Fruit fly (Drosophila melanogaster) whole organism: ENCODE measurements around the gene HemK1.

Experiments used
- CG8478 ChIP-seq: fragments of >200 bp; optimal IDR thresholded peaks from 2 replicates; lab custom pipeline; 2018; ENCODE audit warnings: inconsistent platforms
- Dll ChIP-seq: fragments of >200 bp; optimal IDR thresholded peaks from 2 replicates; lab custom pipeline; 2017
- EcR ChIP-seq, 2 experiments: fragments of >200 bp; optimal IDR thresholded peaks; 2 replicates each; lab custom pipeline; 2017; ENCODE audit warnings: missing biosample characterization in 2 of 2, missing genetic modification characterization in 2 of 2, missing genetic modification reagents in 2 of 2
- pan ChIP-seq: fragments of >200 bp; optimal IDR thresholded peaks from 2 replicates; lab custom pipeline; 2017
- psq ChIP-seq: fragments of >200 bp; optimal IDR thresholded peaks from 2 replicates; lab custom pipeline; 2017
- usp ChIP-seq: fragments of >200 bp; optimal IDR thresholded peaks from 2 replicates; lab custom pipeline; 2017; ENCODE audit warnings: missing biosample characterization, missing genetic modification characterization, mixed read lengths

Gene HemK1

DNA sequence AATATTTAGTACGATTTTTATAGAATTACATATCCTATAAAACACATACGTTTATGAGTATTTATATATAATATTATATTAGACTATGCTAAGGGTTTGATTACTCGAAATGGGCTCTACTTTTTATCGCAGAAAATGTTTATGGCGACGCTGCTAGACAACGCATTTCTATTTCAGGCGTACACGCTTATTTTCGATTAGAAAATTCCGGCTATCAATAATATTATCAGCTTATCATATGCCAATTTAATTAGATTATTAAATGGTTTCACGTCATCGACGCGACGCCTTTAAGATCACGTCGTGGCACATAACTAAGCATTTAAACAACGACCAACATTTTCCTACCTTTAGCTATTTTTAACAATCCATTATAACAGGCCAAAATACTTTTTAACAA lies 41.2 kb downstream of the HemK1 start:
- TF ChIP-seq CG8478 (lab: Kevin White, UChicago) (no peak), psq (lab: Kevin White, UChicago) (no peak)

dm6 chr2L:6424198-6424597 lies 43.3 kb downstream of the HemK1 start, which contains the start of gene Fic:
Gene Fic (plus strand): TSS chr2L:6424336.
- TF ChIP-seq CG8478 (lab: Kevin White, UChicago) (no peak), pan (lab: Kevin White, UChicago) (no peak), usp (no peak), Dll (lab: Kevin White, UChicago) (no peak)

dm6 chr2L:6423148-6423547 lies 44.4 kb downstream of the HemK1 start, which contains the start of gene Tig:
Gene Tig (minus strand): TSS chr2L:6423310.
- no peak for TF ChIP-seq CG8478 (lab: Kevin White, UChicago)

dm6 chr2L:6422488-6422887 lies 45.0 kb downstream of the HemK1 start:
- no peak for TF ChIP-seq Dll (lab: Kevin White, UChicago)
- no peak for TF ChIP-seq EcR (GFP tag; optimal IDR thresholded peaks at IDR 0.05; lab: Kevin White, UChicago)
- no peak for TF ChIP-seq usp
- no peak for TF ChIP-seq CG8478 (lab: Kevin White, UChicago)

dm6 chr2L:6421495-6421894 lies 46.0 kb downstream of the HemK1 start:
- no peak for TF ChIP-seq pan (lab: Kevin White, UChicago)
- TF ChIP-seq EcR (GFP tag; optimal IDR thresholded peaks at IDR 0.05; lab: Kevin White, UChicago): no peak
- no peak for TF ChIP-seq psq (lab: Kevin White, UChicago)
- TF ChIP-seq CG8478 (lab: Kevin White, UChicago): no peak
- no peak for TF ChIP-seq Dll (lab: Kevin White, UChicago)
- no peak for TF ChIP-seq usp
